Worm (Caenorhabditis elegans): ENCODE measurements around the gene rpc-25.

DNA sequence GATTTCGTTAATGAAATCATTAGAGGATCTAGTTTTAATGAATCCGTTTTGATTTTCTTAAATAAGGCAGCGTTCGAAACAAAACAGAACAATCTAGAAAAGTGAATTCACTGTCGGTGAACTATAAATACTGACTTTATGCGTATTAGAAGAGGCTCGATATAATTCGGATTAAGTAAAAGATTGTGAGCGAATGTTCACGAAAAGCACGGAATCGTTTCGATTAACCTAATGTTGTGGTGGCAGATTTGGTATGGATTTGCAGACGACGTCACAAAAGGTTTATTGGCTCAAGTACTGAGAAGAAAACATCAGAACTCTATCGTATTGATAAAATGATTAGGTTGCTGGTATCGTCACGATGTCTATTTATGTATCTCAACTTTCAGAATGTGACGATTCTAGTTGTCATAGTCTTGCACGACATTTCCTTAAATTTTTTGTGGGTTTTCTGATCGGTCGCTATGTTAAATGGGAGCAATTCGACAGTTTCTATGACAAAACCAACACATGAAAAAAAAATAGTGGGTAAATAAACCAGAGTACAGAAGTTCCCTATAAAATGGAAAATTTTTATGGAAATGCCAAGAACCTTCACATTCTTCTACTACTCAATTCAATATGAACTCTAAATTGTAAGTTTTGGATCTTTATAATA lies 22.9 kb upstream of the rpc-25 start, which contains the start of the genes pyt-1 and fipr-7:
- TF ChIP-seq ceh-22 (tag; optimal IDR thresholded peaks at IDR 0.05) (no peak), F13H6.1 (tag; optimal IDR thresholded peaks at IDR 0.05) (no peak), unc-86 (tag; optimal IDR thresholded peaks at IDR 0.05) (no peak), ceh-48 (tag; optimal IDR thresholded peaks at IDR 0.05) (no peak), dve-1 (tag; optimal IDR thresholded peaks at IDR 0.05) (no peak), fkh-10 (GFP tag; optimal IDR thresholded peaks at IDR 0.05) (no peak), nhr-11 (tag; optimal IDR thresholded peaks at IDR 0.05) (no peak)
